Fruit fly (Drosophila melanogaster) whole organism, embryonic: ENCODE results near the gene CG3634.

Experiments
- Atf-2 ChIP-seq: fragments of 200-800 bp; sonication (Bioruptor generic); optimal IDR thresholded peaks from 2 replicates; lab custom pipeline; 2016; ENCODE audit warnings: missing biosample characterization, missing genetic modification characterization
- C15 ChIP-seq: fragments of 200-800 bp; sonication (Bioruptor generic); IDR thresholded peaks from 3 replicates; pipeline ENCODE4 v1.3.6; 2022; ENCODE audit warnings: missing biosample characterization, missing genetic modification characterization
- CG10431 ChIP-seq: fragments of 200-800 bp; sonication (Bioruptor generic); optimal IDR thresholded peaks from 3 replicates; lab custom pipeline; 2018; ENCODE audit warnings: missing biosample characterization, mild to moderate bottlenecking, missing genetic modification characterization
- CG10543 ChIP-seq: fragments of 200-800 bp; sonication (Bioruptor generic); optimal IDR thresholded peaks from 3 replicates; lab custom pipeline; 2017; ENCODE audit warnings: missing biosample characterization, mild to moderate bottlenecking, missing genetic modification characterization, moderate library complexity
- CG11085 ChIP-seq: fragments of 200-800 bp; sonication (Bioruptor generic); IDR thresholded peaks from 2 replicates; pipeline ENCODE4 v1.3.6; 2022; ENCODE audit warnings: missing biosample characterization, missing genetic modification characterization
- CG14965 ChIP-seq: fragments of 200-800 bp; sonication (Bioruptor generic); optimal IDR thresholded peaks from 2 replicates; lab custom pipeline; 2016; ENCODE audit warnings: missing biosample characterization, missing genetic modification characterization, borderline replicate concordance
- CG1529 ChIP-seq: fragments of 200-800 bp; sonication (Bioruptor generic); optimal IDR thresholded peaks from 3 replicates; lab custom pipeline; 2018; ENCODE audit warnings: missing biosample characterization, missing genetic modification characterization
- CG15514 ChIP-seq: fragments of 200-800 bp; sonication (Bioruptor generic); optimal IDR thresholded peaks from 3 replicates; lab custom pipeline; 2017; ENCODE audit warnings: missing biosample characterization, missing genetic modification characterization, mild to moderate bottlenecking, moderate library complexity, missing genetic modification reagents
- CG2120 ChIP-seq: fragments of 200-800 bp; sonication (Bioruptor generic); optimal IDR thresholded peaks from 3 replicates; lab custom pipeline; 2016; ENCODE audit warnings: missing biosample characterization, missing genetic modification characterization
- CG2129 ChIP-seq: fragments of 200-800 bp; sonication (Bioruptor generic); IDR thresholded peaks from 2 replicates; pipeline ENCODE4 v1.3.6; 2022; ENCODE audit warnings: missing biosample characterization, missing genetic modification characterization; ENCODE audit not compliant: partially characterized antibody
- CG30020 ChIP-seq: fragments of 200-800 bp; optimal IDR thresholded peaks from 2 replicates; lab custom pipeline; 2019; ENCODE audit warnings: missing biosample characterization, mild to moderate bottlenecking, missing genetic modification characterization, moderate library complexity
- CG31224 ChIP-seq: fragments of 200-800 bp; sonication (Bioruptor generic); IDR thresholded peaks from 2 replicates; pipeline ENCODE4 v1.3.6; 2022; ENCODE audit warnings: missing biosample characterization, missing genetic modification characterization
- CG32532 ChIP-seq: fragments of 200-800 bp; sonication (Bioruptor generic); IDR thresholded peaks from 2 replicates; pipeline ENCODE4 v1.3.6; 2022; ENCODE audit warnings: missing biosample characterization, missing genetic modification characterization
- CG34376 ChIP-seq: fragments of 200-800 bp; sonication (Bioruptor generic); optimal IDR thresholded peaks from 2 replicates; lab custom pipeline; 2018; ENCODE audit warnings: missing biosample characterization, mild to moderate bottlenecking, missing genetic modification characterization
- CG4404 ChIP-seq: fragments of 200-800 bp; sonication (Bioruptor generic); IDR thresholded peaks from 2 replicates; pipeline ENCODE4 v1.3.6; 2022; ENCODE audit warnings: missing biosample characterization, missing genetic modification characterization
- CG4424 ChIP-seq: fragments of 200-800 bp; sonication (Bioruptor generic); optimal IDR thresholded peaks from 3 replicates; lab custom pipeline; 2016; ENCODE audit warnings: missing biosample characterization, missing genetic modification characterization
- CG8478 ChIP-seq: fragments of >200 bp; optimal IDR thresholded peaks from 2 replicates; lab custom pipeline; 2018
- CG8765 ChIP-seq: fragments of 200-800 bp; sonication (Bioruptor generic); IDR thresholded peaks from 2 replicates; pipeline ENCODE4 v1.3.6; 2022; ENCODE audit warnings: missing biosample characterization, missing genetic modification characterization
- CG9437 ChIP-seq: fragments of 200-800 bp; sonication (Bioruptor generic); optimal IDR thresholded peaks from 2 replicates; lab custom pipeline; 2018; ENCODE audit warnings: missing biosample characterization, mild to moderate bottlenecking, missing genetic modification characterization
- CG9876 ChIP-seq: fragments of 200-800 bp; sonication (Bioruptor generic); optimal IDR thresholded peaks from 2 replicates; lab custom pipeline; 2016; ENCODE audit warnings: missing biosample characterization, missing genetic modification characterization
- CTCF ChIP-seq: fragments of 200-800 bp; sonication (Bioruptor generic); optimal IDR thresholded peaks from 2 replicates; lab custom pipeline; 2017; ENCODE audit warnings: missing biosample characterization, mild to moderate bottlenecking, missing genetic modification characterization, moderate library complexity
- Dp ChIP-seq: fragments of 200-800 bp; sonication (Bioruptor generic); optimal IDR thresholded peaks from 2 replicates; lab custom pipeline; 2018; ENCODE audit warnings: missing biosample characterization, mild to moderate bottlenecking, missing genetic modification characterization, moderate library complexity
- Drgx ChIP-seq: fragments of 200-800 bp; sonication (Bioruptor generic); IDR thresholded peaks from 2 replicates; pipeline ENCODE4 v1.3.6; 2022; ENCODE audit warnings: missing biosample characterization, missing genetic modification characterization
- Ets97D ChIP-seq: fragments of 200-800 bp; sonication (Bioruptor generic); optimal IDR thresholded peaks from 3 replicates; lab custom pipeline; 2016; ENCODE audit warnings: missing biosample characterization, missing genetic modification characterization
- Gsc ChIP-seq: fragments of 200-800 bp; sonication (Bioruptor generic); IDR thresholded peaks from 2 replicates; pipeline ENCODE4 v1.3.6; 2022; ENCODE audit warnings: missing biosample characterization, missing genetic modification characterization
- Hr3 ChIP-seq: fragments of 200-800 bp; sonication (Bioruptor generic); optimal IDR thresholded peaks from 3 replicates; lab custom pipeline; 2016; ENCODE audit warnings: missing biosample characterization, missing genetic modification characterization
- Jarid2 ChIP-seq: fragments of 200-800 bp; sonication (Bioruptor generic); optimal IDR thresholded peaks from 3 replicates; lab custom pipeline; 2017; ENCODE audit warnings: mild to moderate bottlenecking, missing biosample characterization, missing genetic modification reagents, missing genetic modification characterization
- Lim3 ChIP-seq: fragments of 200-800 bp; sonication (Bioruptor generic); IDR thresholded peaks from 2 replicates; pipeline ENCODE4 v1.3.6; 2022; ENCODE audit warnings: missing biosample characterization, missing genetic modification characterization
- Meics ChIP-seq: fragments of 200-800 bp; sonication (Bioruptor generic); optimal IDR thresholded peaks from 2 replicates; lab custom pipeline; 2017; ENCODE audit warnings: missing biosample characterization, mild to moderate bottlenecking, missing genetic modification characterization
- NFAT ChIP-seq: fragments of 200-800 bp; sonication (Bioruptor generic); IDR thresholded peaks from 2 replicates; pipeline ENCODE4 v1.3.6; 2022; ENCODE audit warnings: missing biosample characterization, missing genetic modification characterization
- NfI ChIP-seq: fragments of 200-800 bp; sonication (Bioruptor generic); optimal IDR thresholded peaks from 3 replicates; lab custom pipeline; 2018; ENCODE audit warnings: missing biosample characterization, mild to moderate bottlenecking, missing genetic modification characterization, moderate library complexity
- Spps ChIP-seq: fragments of 200-800 bp; sonication (Bioruptor generic); optimal IDR thresholded peaks from 2 replicates; lab custom pipeline; 2018; ENCODE audit warnings: missing biosample characterization, mild to moderate bottlenecking, missing genetic modification characterization
- Stat92E ChIP-seq, 3 experiments: fragments of >200 bp in 2 of 3; fragments of 200-800 bp in 1 of 3; sonication (Bioruptor generic) in 1 of 3; optimal IDR thresholded peaks; 2 replicates each; lab custom pipeline; 2017 to 2019; ENCODE audit warnings: missing biosample characterization in 3 of 3, missing genetic modification characterization in 3 of 3, mild to moderate bottlenecking in 1 of 3, moderate library complexity in 1 of 3
- Trl ChIP-seq, 3 experiments: fragments of >200 bp in 2 of 3; fragments of 200-800 bp in 1 of 3; sonication (Bioruptor generic) in 1 of 3; optimal IDR thresholded peaks; 2 replicates in 1 of 3; 3 replicates in 2 of 3; lab custom pipeline; 2016 to 2017; ENCODE audit warnings: missing biosample characterization in 1 of 3, missing genetic modification characterization in 1 of 3
- abd-A ChIP-seq: fragments of 200-800 bp; sonication (Bioruptor generic); optimal IDR thresholded peaks from 3 replicates; lab custom pipeline; 2019; ENCODE audit warnings: missing biosample characterization, mild to moderate bottlenecking, missing genetic modification characterization, moderate library complexity
- bbx ChIP-seq: fragments of 200-800 bp; sonication (Bioruptor generic); IDR thresholded peaks from 2 replicates; pipeline ENCODE4 v1.3.6; 2022; ENCODE audit warnings: missing biosample characterization, missing genetic modification characterization; ENCODE audit not compliant: partially characterized antibody
- cas ChIP-seq: fragments of 200-800 bp; sonication (Bioruptor generic); IDR thresholded peaks from 2 replicates; pipeline ENCODE4 v1.3.6; 2022; ENCODE audit warnings: missing biosample characterization, missing genetic modification characterization
- chinmo ChIP-seq: fragments of 200-800 bp; sonication (Bioruptor generic); IDR thresholded peaks from 4 replicates; pipeline ENCODE4 v1.3.6; 2022; ENCODE audit warnings: missing biosample characterization, missing genetic modification characterization; ENCODE audit not compliant: partially characterized antibody
- croc ChIP-seq: fragments of 200-800 bp; sonication (Bioruptor generic); conservative IDR thresholded peaks from 3 replicates; pipeline ENCODE4 v1.3.6; 2022; ENCODE audit warnings: missing biosample characterization, missing genetic modification characterization
- disco-r ChIP-seq: fragments of 200-800 bp; sonication (Bioruptor generic); optimal IDR thresholded peaks from 2 replicates; lab custom pipeline; 2016; ENCODE audit warnings: missing biosample characterization, missing genetic modification characterization
- exex ChIP-seq: fragments of 200-800 bp; sonication (Bioruptor generic); optimal IDR thresholded peaks from 4 replicates; lab custom pipeline; 2018; ENCODE audit warnings: missing biosample characterization, mild to moderate bottlenecking, missing genetic modification characterization, moderate library complexity
- gce ChIP-seq: fragments of 200-800 bp; sonication (Bioruptor generic); IDR thresholded peaks from 3 replicates; pipeline ENCODE4 v1.3.6; 2022; ENCODE audit warnings: missing biosample characterization, missing genetic modification characterization
- jing ChIP-seq: fragments of 200-800 bp; sonication (Bioruptor generic); optimal IDR thresholded peaks from 2 replicates; lab custom pipeline; 2018; ENCODE audit warnings: missing biosample characterization, mild to moderate bottlenecking, missing genetic modification characterization
- pita ChIP-seq: fragments of 200-800 bp; sonication (Bioruptor generic); optimal IDR thresholded peaks from 2 replicates; lab custom pipeline; 2017; ENCODE audit warnings: missing biosample characterization, mild to moderate bottlenecking, missing genetic modification characterization
- pros ChIP-seq: fragments of 200-800 bp; sonication (Bioruptor generic); optimal IDR thresholded peaks from 3 replicates; lab custom pipeline; 2019; ENCODE audit warnings: missing biosample characterization, mild to moderate bottlenecking, missing genetic modification characterization, moderate library complexity
- row ChIP-seq: fragments of 200-800 bp; sonication (Bioruptor generic); IDR thresholded peaks from 3 replicates; pipeline ENCODE4 v1.3.6; 2022; ENCODE audit warnings: missing biosample characterization, missing genetic modification characterization
- sd ChIP-seq: fragments of 200-800 bp; sonication (Bioruptor generic); optimal IDR thresholded peaks from 3 replicates; lab custom pipeline; 2018; ENCODE audit warnings: missing biosample characterization, mild to moderate bottlenecking, missing genetic modification characterization, moderate library complexity
- slp2 ChIP-seq: fragments of 200-800 bp; sonication (Bioruptor generic); optimal IDR thresholded peaks from 2 replicates; lab custom pipeline; 2016; ENCODE audit warnings: missing biosample characterization, missing genetic modification characterization
- sob ChIP-seq: fragments of 200-800 bp; sonication (Bioruptor generic); IDR thresholded peaks from 2 replicates; pipeline ENCODE4 v1.3.6; 2022; ENCODE audit warnings: missing biosample characterization, missing genetic modification characterization
- sug ChIP-seq: fragments of 200-800 bp; optimal IDR thresholded peaks from 2 replicates; lab custom pipeline; 2019; ENCODE audit warnings: missing biosample characterization, mild to moderate bottlenecking, missing genetic modification characterization, moderate library complexity
- tgo ChIP-seq: fragments of 200-800 bp; sonication (Bioruptor generic); IDR thresholded peaks from 3 replicates; pipeline ENCODE4 v1.3.6; 2022; ENCODE audit warnings: missing biosample characterization, missing genetic modification characterization
- zfh1 ChIP-seq: fragments of 200-800 bp; sonication (Bioruptor generic); IDR thresholded peaks from 3 replicates; pipeline ENCODE4 v1.3.6; 2022; ENCODE audit warnings: missing biosample characterization, missing genetic modification characterization

Gene CG3634

DNA sequence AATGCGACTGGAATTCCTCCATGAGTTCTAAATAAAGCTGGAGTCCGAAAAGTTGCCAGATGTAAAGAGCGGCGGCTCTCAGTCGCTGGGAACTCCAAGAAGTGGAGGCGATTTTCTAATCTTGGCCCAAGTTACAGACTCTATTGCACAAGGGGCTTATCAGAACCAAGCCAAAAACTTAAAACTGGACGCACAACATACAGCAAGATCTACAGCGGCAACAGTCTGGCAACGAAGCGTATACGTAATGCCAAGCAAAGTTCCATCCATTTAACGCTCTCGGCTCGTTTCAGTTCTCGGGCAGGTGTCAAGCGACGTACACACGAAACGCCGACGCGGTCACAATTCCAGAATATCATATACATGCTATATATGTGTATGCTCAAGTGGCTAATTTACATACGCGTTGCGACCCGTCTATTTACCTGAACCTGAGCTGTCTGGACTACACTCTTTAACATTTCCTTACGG is 28.8 kb upstream of the CG3634 start (continued):
- no peak for TF ChIP-seq NfI (GFP tag; lab: Kevin White, UChicago)
- TF ChIP-seq Stat92E (GFP tag; optimal IDR thresholded peaks at IDR 0.05; lab: Kevin White, UChicago), result no peak
- no peak for TF ChIP-seq croc
- peak; percentile 29 for TF ChIP-seq CG9437 (GFP tag; lab: Kevin White, UChicago)
- no peak for TF ChIP-seq CG34376
- TF ChIP-seq CG1529 (GFP tag; lab: Kevin White, UChicago), result no peak
- TF ChIP-seq gce (GFP tag; lab: Robert Waterston, UW), result no peak
- no peak for TF ChIP-seq Gsc (GFP tag; lab: Robert Waterston, UW)
- no peak for TF ChIP-seq CG4424 (GFP tag; lab: Kevin White, UChicago)
- TF ChIP-seq pros (GFP tag; lab: Kevin White, UChicago), result no peak
- TF ChIP-seq Hr3 (GFP tag; lab: Kevin White, UChicago), result no peak
- TF ChIP-seq Atf-2 (GFP tag; lab: Kevin White, UChicago), result no peak
- peak; percentile 57; the same call in 1 of the 4 replicates for TF ChIP-seq chinmo (GFP tag; lab: Robert Waterston, UW)
- TF ChIP-seq sug (tag; lab: Kevin White, UChicago), result peak; percentile 55
- no peak for TF ChIP-seq zfh1
- TF ChIP-seq CG15514 (GFP tag; lab: Kevin White, UChicago), result no peak
- TF ChIP-seq CG31224 (GFP tag; lab: Robert Waterston, UW), result no peak
- TF ChIP-seq CG30020 (tag; lab: Kevin White, UChicago), result no peak
- TF ChIP-seq Lim3 (GFP tag; lab: Robert Waterston, UW), result no peak
- no peak for TF ChIP-seq pita (GFP tag; lab: Kevin White, UChicago)
- TF ChIP-seq Meics (GFP tag; lab: Kevin White, UChicago), result no peak
- no peak for TF ChIP-seq row
- TF ChIP-seq CG10431, result no peak
- TF ChIP-seq CG14965 (GFP tag; lab: Kevin White, UChicago), result no peak
- TF ChIP-seq CG32532 (GFP tag; lab: Robert Waterston, UW), result no peak
- no peak for TF ChIP-seq disco-r
- peak; percentile 66 for TF ChIP-seq exex
- peak; percentile 38 for TF ChIP-seq CG10543 (GFP tag; lab: Kevin White, UChicago)
- TF ChIP-seq Trl (optimal IDR thresholded peaks at IDR 0.05; lab: Kevin White, UChicago), result no peak
- no peak for TF ChIP-seq Trl (GFP tag; optimal IDR thresholded peaks at IDR 0.05; lab: Kevin White, UChicago)
- TF ChIP-seq CG2120 (GFP tag; lab: Kevin White, UChicago), result no peak
- TF ChIP-seq CG9876, result no peak
- TF ChIP-seq Ets97D (GFP tag; lab: Kevin White, UChicago), result no peak
- no peak for TF ChIP-seq C15 (GFP tag; lab: Robert Waterston, UW)
- TF ChIP-seq CG8478 (lab: Kevin White, UChicago), result no peak
- no peak for TF ChIP-seq Dp
- TF ChIP-seq Jarid2 (GFP tag; lab: Kevin White, UChicago), result peak; percentile 42
- no peak for TF ChIP-seq CG11085 (GFP tag; lab: Robert Waterston, UW)
- no peak for TF ChIP-seq cas
- TF ChIP-seq CTCF, result no peak
- peak; percentile 37 for TF ChIP-seq sd
- no peak for TF ChIP-seq Spps
- no peak for TF ChIP-seq Drgx (GFP tag; lab: Robert Waterston, UW)
- TF ChIP-seq CG8765 (GFP tag; lab: Robert Waterston, UW), result no peak
- TF ChIP-seq tgo (GFP tag; lab: Robert Waterston, UW), result no peak
- no peak for TF ChIP-seq CG4404 (GFP tag; lab: Robert Waterston, UW)
- TF ChIP-seq NFAT, result peak; percentile 14; the same call in 1 of the 2 replicates
- TF ChIP-seq sob (GFP tag; lab: Robert Waterston, UW), result no peak
- TF ChIP-seq jing (GFP tag; lab: Kevin White, UChicago), result no peak
- no peak for TF ChIP-seq CG2129 (GFP tag; lab: Robert Waterston, UW)
- TF ChIP-seq slp2 (GFP tag; lab: Kevin White, UChicago), result no peak
- no peak for TF ChIP-seq bbx
- no peak for TF ChIP-seq abd-A
